Fruit fly (Drosophila melanogaster): ENCODE data around the gene CG14342.

DNA sequence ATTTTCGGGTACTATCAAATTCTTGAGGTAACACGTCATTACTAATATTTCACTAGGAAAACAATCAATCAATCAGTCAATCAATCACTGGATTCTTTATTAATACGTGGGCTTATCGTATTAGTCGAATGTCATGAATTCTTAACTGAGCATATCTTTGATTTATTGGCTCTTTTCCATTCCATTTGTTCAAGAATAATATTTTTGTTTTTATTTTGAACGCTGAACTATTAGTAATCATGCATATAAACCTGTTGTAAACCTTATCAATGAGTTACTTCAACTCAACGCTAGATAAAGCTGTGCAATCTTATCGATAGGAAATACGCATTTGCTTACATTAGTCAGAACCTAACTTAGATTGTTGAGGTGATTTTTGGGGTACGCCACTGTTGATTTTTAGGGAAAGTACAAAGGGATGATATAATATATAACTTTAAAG lies 2.6 kb upstream of the CG14342 start:
- TF ChIP-seq Clk (GFP tag; optimal IDR thresholded peaks at IDR 0.05) = no peak
- no peak for TF ChIP-seq cnc (optimal IDR thresholded peaks at IDR 0.05)
- TF ChIP-seq kay (GFP tag; ENCODE audit: borderline replicate concordance) = peak; percentile 83
- no peak for TF ChIP-seq pad (GFP tag; optimal IDR thresholded peaks at IDR 0.05)
- TF ChIP-seq CG1620 (GFP tag; optimal IDR thresholded peaks at IDR 0.05) = no peak
- TF ChIP-seq ovo (GFP tag; optimal IDR thresholded peaks at IDR 0.05) = no peak
- TF ChIP-seq CG33017 (tag; optimal IDR thresholded peaks at IDR 0.05) = no peak
- no peak for TF ChIP-seq CG11617 (GFP tag; optimal IDR thresholded peaks at IDR 0.05)
- no peak for TF ChIP-seq CG7101 (tag; optimal IDR thresholded peaks at IDR 0.05)
- no peak for TF ChIP-seq toe (GFP tag; optimal IDR thresholded peaks at IDR 0.05)
- TF ChIP-seq Hr96 (GFP tag; optimal IDR thresholded peaks at IDR 0.05) = no peak
- TF ChIP-seq CG5204 (GFP tag; optimal IDR thresholded peaks at IDR 0.05) = no peak
- no peak for TF ChIP-seq CG14711 (tag; optimal IDR thresholded peaks at IDR 0.05)
- TF ChIP-seq bab1 (GFP tag; optimal IDR thresholded peaks at IDR 0.05) = no peak

All from whole organism, adult.